Worm (Caenorhabditis elegans) whole organism, mixed stage, embryonic: ENCODE results near the gene Y105C5B.19.

Experiments
- M03D4.4 ChIP-seq: sonication (generic microtip); optimal IDR thresholded peaks from 2 replicates; lab custom pipeline; 2017; ENCODE audit warnings: mild to moderate bottlenecking, missing genetic modification characterization, missing compliant biosample characterization
- bed-3 ChIP-seq: fragments of 200-800 bp; sonication (Bioruptor generic); optimal IDR thresholded peaks from 3 replicates; lab custom pipeline; 2018; ENCODE audit warnings: mild to moderate bottlenecking, missing genetic modification characterization, moderate library complexity, missing compliant biosample characterization
- ceh-43 ChIP-seq: fragments of 200-800 bp; sonication (Bioruptor generic); optimal IDR thresholded peaks from 2 replicates; lab custom pipeline; 2018; ENCODE audit warnings: mild to moderate bottlenecking, missing genetic modification characterization, moderate library complexity, missing compliant biosample characterization
- ceh-83 ChIP-seq: fragments of 200-800 bp; sonication (Bioruptor generic); optimal IDR thresholded peaks from 2 replicates; lab custom pipeline; 2018; ENCODE audit warnings: mild to moderate bottlenecking, missing genetic modification characterization, missing compliant biosample characterization
- ces-1 ChIP-seq: fragments of 150-350 bp; optimal IDR thresholded peaks from 2 replicates; lab custom pipeline; 2014; ENCODE audit warnings: missing biosample characterization, missing genetic modification reagents, missing genetic modification characterization
- cnd-1 ChIP-seq: fragments of 200-800 bp; sonication (Bioruptor generic); optimal IDR thresholded peaks from 2 replicates; lab custom pipeline; 2018; ENCODE audit warnings: mild to moderate bottlenecking, missing genetic modification characterization, missing compliant biosample characterization
- drap-1 ChIP-seq: fragments of 200-800 bp; sonication (Bioruptor generic); optimal IDR thresholded peaks from 3 replicates; lab custom pipeline; 2018; ENCODE audit warnings: mild to moderate bottlenecking, missing genetic modification characterization, missing compliant biosample characterization
- elt-3 ChIP-seq: fragments of 150-350 bp; optimal IDR thresholded peaks from 2 replicates; lab custom pipeline; 2014; ENCODE audit warnings: missing biosample characterization, missing genetic modification characterization
- flh-1 ChIP-seq: fragments of 200-800 bp; sonication (Bioruptor generic); optimal IDR thresholded peaks from 2 replicates; lab custom pipeline; 2018; ENCODE audit warnings: mild to moderate bottlenecking, missing genetic modification characterization, moderate library complexity, missing compliant biosample characterization
- ham-2 ChIP-seq: fragments of 200-800 bp; sonication (Bioruptor generic); optimal IDR thresholded peaks from 2 replicates; lab custom pipeline; 2018; ENCODE audit warnings: mild to moderate bottlenecking, missing genetic modification characterization, missing compliant biosample characterization
- lin-32 ChIP-seq: fragments of 200-800 bp; sonication (Bioruptor generic); optimal IDR thresholded peaks from 2 replicates; lab custom pipeline; 2018; ENCODE audit warnings: mild to moderate bottlenecking, missing genetic modification characterization, missing compliant biosample characterization
- lsy-2 ChIP-seq: fragments of 150-350 bp; optimal IDR thresholded peaks from 2 replicates; lab custom pipeline; 2014; ENCODE audit warnings: missing biosample characterization, missing genetic modification characterization
- mep-1 ChIP-seq: fragments of 150-350 bp; optimal IDR thresholded peaks from 2 replicates; lab custom pipeline; 2017; ENCODE audit warnings: missing biosample characterization, missing genetic modification reagents, missing genetic modification characterization, inconsistent platforms
- mls-2 ChIP-seq: sonication (generic microtip); optimal IDR thresholded peaks from 2 replicates; lab custom pipeline; 2016; ENCODE audit warnings: mild to moderate bottlenecking, missing genetic modification characterization, moderate library complexity, missing compliant biosample characterization
- nhr-12 ChIP-seq: fragments of 150-350 bp; optimal IDR thresholded peaks from 2 replicates; lab custom pipeline; 2014; ENCODE audit warnings: missing biosample characterization, missing genetic modification characterization
- nhr-2 ChIP-seq: fragments of 150-350 bp; optimal IDR thresholded peaks from 2 replicates; lab custom pipeline; 2014; ENCODE audit warnings: missing biosample characterization, missing genetic modification characterization
- nhr-237 ChIP-seq: fragments of 150-350 bp; optimal IDR thresholded peaks from 2 replicates; lab custom pipeline; 2014; ENCODE audit warnings: missing biosample characterization, missing genetic modification characterization
- nhr-28 ChIP-seq: fragments of 150-350 bp; optimal IDR thresholded peaks from 2 replicates; lab custom pipeline; 2014; ENCODE audit warnings: missing biosample characterization, missing genetic modification characterization
- nhr-76 ChIP-seq: sonication (generic microtip); optimal IDR thresholded peaks from 2 replicates; lab custom pipeline; 2017; ENCODE audit warnings: missing biosample characterization, missing genetic modification characterization
- pha-4 ChIP-seq: fragments of 150-350 bp; optimal IDR thresholded peaks from 2 replicates; lab custom pipeline; 2018; ENCODE audit warnings: missing biosample characterization, missing genetic modification reagents, missing genetic modification characterization
- sem-2 ChIP-seq: fragments of 200-800 bp; sonication (Bioruptor generic); optimal IDR thresholded peaks from 2 replicates; lab custom pipeline; 2018; ENCODE audit warnings: mild to moderate bottlenecking, missing genetic modification characterization, missing compliant biosample characterization
- snpc-4 ChIP-seq: fragments of 150-350 bp; optimal IDR thresholded peaks from 2 replicates; lab custom pipeline; 2014; ENCODE audit warnings: missing biosample characterization, missing genetic modification characterization
- sptf-1 ChIP-seq: sonication (generic microtip); optimal IDR thresholded peaks from 2 replicates; lab custom pipeline; 2017; ENCODE audit warnings: mild to moderate bottlenecking, missing genetic modification characterization, moderate library complexity, missing compliant biosample characterization
- tbx-8 ChIP-seq: fragments of 200-800 bp; sonication (Bioruptor generic); optimal IDR thresholded peaks from 2 replicates; lab custom pipeline; 2018; ENCODE audit warnings: mild to moderate bottlenecking, missing genetic modification characterization, moderate library complexity, missing compliant biosample characterization
- unc-120 ChIP-seq: sonication (generic microtip); optimal IDR thresholded peaks from 2 replicates; lab custom pipeline; 2017; ENCODE audit warnings: missing genetic modification characterization, missing compliant biosample characterization; ENCODE audit not compliant: poor library complexity, severe bottlenecking
- unc-39 ChIP-seq: fragments of 150-350 bp; optimal IDR thresholded peaks from 2 replicates; lab custom pipeline; 2014; ENCODE audit warnings: missing biosample characterization, missing genetic modification characterization
- unc-62 ChIP-seq: fragments of 150-350 bp; optimal IDR thresholded peaks from 2 replicates; lab custom pipeline; 2014; ENCODE audit warnings: missing biosample characterization, missing genetic modification reagents, missing genetic modification characterization
- zip-8 ChIP-seq: fragments of 150-350 bp; optimal IDR thresholded peaks from 2 replicates; lab custom pipeline; 2014; ENCODE audit warnings: missing biosample characterization, missing genetic modification characterization
- ztf-11 ChIP-seq: fragments of 150-350 bp; optimal IDR thresholded peaks from 2 replicates; lab custom pipeline; 2014; ENCODE audit warnings: missing biosample characterization, missing genetic modification characterization

Gene Y105C5B.19

ce11 chrIV:15951640-15952039 lies 32.1 kb downstream of the Y105C5B.19 start, which contains the start of gene Y105C5B.15:
TSS of gene Y105C5B.15 (plus strand) at chrIV:15951936.
- TF ChIP-seq nhr-28 (tag; lab: Kevin White, UChicago) (no peak), flh-1 (no peak), ham-2 (no peak), M03D4.4 (tag; lab: Kevin White, UChicago) (no peak), cnd-1 (no peak), drap-1 (no peak), elt-3 (tag; lab: Kevin White, UChicago) (no peak), tbx-8 (GFP tag; lab: Kevin White, UChicago) (no peak), pha-4 (tag; lab: Kevin White, UChicago) (no peak)

ce11 chrIV:15950838-15951581 lies 32.8 kb downstream of the Y105C5B.19 start, which contains the start of gene ifas-3:
TSS of gene ifas-3 (minus strand) at chrIV:15950888.
- TF ChIP-seq unc-39 (tag; lab: Kevin White, UChicago) (no peak), M03D4.4 (tag; lab: Kevin White, UChicago) (no peak), ces-1 (GFP tag; lab: Kevin White, UChicago) (no peak), nhr-237 (tag; lab: Kevin White, UChicago) (no peak), tbx-8 (GFP tag; lab: Kevin White, UChicago) (no peak), nhr-28 (tag; lab: Kevin White, UChicago) (no peak), sem-2 (GFP tag; lab: Kevin White, UChicago) (no peak), unc-120 (tag; lab: Kevin White, UChicago) (no peak), ceh-43 (no peak), ceh-83 (GFP tag; lab: Kevin White, UChicago) (no peak), pha-4 (tag; lab: Kevin White, UChicago) (no peak), bed-3 (GFP tag; lab: Kevin White, UChicago) (no peak), mep-1 (tag; lab: Kevin White, UChicago) (no peak), ztf-11 (tag; lab: Kevin White, UChicago) (no peak), flh-1 (no peak)

ce11 chrIV:15949995-15950394 lies 33.8 kb downstream of the Y105C5B.19 start:
- TF ChIP-seq tbx-8 (GFP tag; lab: Kevin White, UChicago) (no peak), unc-39 (tag; lab: Kevin White, UChicago) (no peak), mep-1 (tag; lab: Kevin White, UChicago) (no peak), ceh-43 (no peak), mls-2 (tag; lab: Kevin White, UChicago) (no peak), drap-1 (no peak), lin-32 (GFP tag; lab: Kevin White, UChicago) (no peak), sem-2 (GFP tag; lab: Kevin White, UChicago) (no peak), ceh-83 (GFP tag; lab: Kevin White, UChicago) (no peak), lsy-2 (tag; lab: Kevin White, UChicago) (no peak), snpc-4 (tag; lab: Kevin White, UChicago) (no peak), nhr-12 (no peak), ces-1 (GFP tag; lab: Kevin White, UChicago) (no peak), zip-8 (tag; lab: Kevin White, UChicago) (no peak), nhr-237 (tag; lab: Kevin White, UChicago) (no peak)

- TF ChIP-seq snpc-4 (tag; lab: Kevin White, UChicago) (no peak), ztf-11 (tag; lab: Kevin White, UChicago) (no peak), unc-62 (no peak), mls-2 (tag; lab: Kevin White, UChicago) (no peak), nhr-2 (no peak), elt-3 (tag; lab: Kevin White, UChicago) (no peak), sptf-1 (tag; lab: Kevin White, UChicago) (no peak), pha-4 (tag; lab: Kevin White, UChicago) (no peak), zip-8 (tag; lab: Kevin White, UChicago) (no peak), nhr-28 (tag; lab: Kevin White, UChicago) (no peak), nhr-76 (tag; lab: Kevin White, UChicago) (no peak), ces-1 (GFP tag; lab: Kevin White, UChicago) (no peak), cnd-1 (no peak), flh-1 (no peak), unc-39 (tag; lab: Kevin White, UChicago) (no peak), ceh-83 (GFP tag; lab: Kevin White, UChicago) (no peak), tbx-8 (GFP tag; lab: Kevin White, UChicago) (no peak)
Observed at ce11 chrIV:15946507-15946906, 37.3 kb downstream of the Y105C5B.19 start, which contains the start of gene skr-10. TSS of gene skr-10 (plus strand) at chrIV:15946807.
